Worm (Caenorhabditis elegans) whole organism, L2 larva: ENCODE measurements around the gene acs-18.

Source experiments
- C34F6.9 ChIP-seq: fragments of 150-350 bp; optimal IDR thresholded peaks from 2 replicates; lab custom pipeline; 2014; ENCODE audit warnings: missing biosample characterization, missing genetic modification characterization
- F13H6.1 ChIP-seq: sonication (generic microtip); optimal IDR thresholded peaks from 2 replicates; lab custom pipeline; 2016; ENCODE audit warnings: missing genetic modification characterization, missing compliant biosample characterization
- Y55F3AM.14 ChIP-seq: fragments of 200-800 bp; sonication (Bioruptor generic); optimal IDR thresholded peaks from 2 replicates; lab custom pipeline; 2018; ENCODE audit warnings: mild to moderate bottlenecking, missing genetic modification characterization, missing compliant biosample characterization
- ZK546.5 ChIP-seq: sonication (generic microtip); optimal IDR thresholded peaks from 2 replicates; lab custom pipeline; 2017; ENCODE audit warnings: missing biosample characterization, missing genetic modification characterization
- aly-2 ChIP-seq: fragments of 150-350 bp; optimal IDR thresholded peaks from 2 replicates; lab custom pipeline; 2014; ENCODE audit warnings: missing biosample characterization, missing genetic modification characterization
- ama-1 ChIP-seq: fragments of 150-350 bp; optimal IDR thresholded peaks from 2 replicates; lab custom pipeline; 2018; ENCODE audit warnings: inconsistent platforms
- ceh-16 ChIP-seq: fragments of 150-350 bp; optimal IDR thresholded peaks from 2 replicates; lab custom pipeline; 2014; ENCODE audit warnings: missing biosample characterization, missing genetic modification characterization
- ceh-82 ChIP-seq: fragments of 150-350 bp; optimal IDR thresholded peaks from 2 replicates; lab custom pipeline; 2014; ENCODE audit warnings: missing biosample characterization, missing genetic modification characterization
- crh-2 ChIP-seq: sonication (generic microtip); optimal IDR thresholded peaks from 2 replicates; lab custom pipeline; 2017; ENCODE audit warnings: missing biosample characterization, missing genetic modification characterization
- dmd-4 ChIP-seq: sonication (generic microtip); optimal IDR thresholded peaks from 2 replicates; lab custom pipeline; 2017; ENCODE audit warnings: missing biosample characterization, missing genetic modification characterization
- egl-27 ChIP-seq: sonication (generic microtip); optimal IDR thresholded peaks from 3 replicates; lab custom pipeline; 2017; ENCODE audit warnings: missing biosample characterization, missing genetic modification reagents, missing genetic modification characterization
- elt-1 ChIP-seq: fragments of 150-350 bp; optimal IDR thresholded peaks from 2 replicates; lab custom pipeline; 2014; ENCODE audit warnings: missing biosample characterization, missing genetic modification characterization
- elt-3 ChIP-seq: sonication (generic microtip); optimal IDR thresholded peaks from 2 replicates; lab custom pipeline; 2017; ENCODE audit warnings: missing biosample characterization, missing genetic modification characterization
- fos-1 ChIP-seq: fragments of 150-350 bp; optimal IDR thresholded peaks from 2 replicates; lab custom pipeline; 2014; ENCODE audit warnings: missing biosample characterization, missing genetic modification characterization
- lin-11 ChIP-seq: fragments of 150-350 bp; sonication (generic microtip); optimal IDR thresholded peaks from 2 replicates; lab custom pipeline; 2014; ENCODE audit warnings: missing biosample characterization, missing genetic modification characterization, inconsistent platforms, mixed read lengths
- lin-13 ChIP-seq: fragments of 150-350 bp; optimal IDR thresholded peaks from 2 replicates; lab custom pipeline; 2014; ENCODE audit warnings: missing biosample characterization, missing genetic modification reagents, missing genetic modification characterization
- lin-39 ChIP-seq: fragments of 150-350 bp; optimal IDR thresholded peaks from 2 replicates; lab custom pipeline; 2014; ENCODE audit warnings: missing biosample characterization, missing genetic modification reagents, missing genetic modification characterization
- lsy-2 ChIP-seq, 2 experiments: fragments of 150-350 bp in 1 of 2; sonication (generic microtip) in 1 of 2; optimal IDR thresholded peaks; 2 replicates each; lab custom pipeline; 2014 to 2017; ENCODE audit warnings: missing biosample characterization in 2 of 2, missing genetic modification characterization in 2 of 2
- mab-5 ChIP-seq: fragments of 150-350 bp; optimal IDR thresholded peaks from 2 replicates; lab custom pipeline; 2014; ENCODE audit warnings: missing biosample characterization, missing genetic modification characterization
- mbf-1 ChIP-seq: sonication (generic microtip); optimal IDR thresholded peaks from 2 replicates; lab custom pipeline; 2017; ENCODE audit warnings: missing biosample characterization, missing genetic modification characterization
- mdl-1 ChIP-seq, 2 experiments: fragments of 150-350 bp in 1 of 2; sonication (generic microtip) in 1 of 2; optimal IDR thresholded peaks; 2 replicates each; lab custom pipeline; 2017; ENCODE audit warnings: missing biosample characterization in 2 of 2, missing genetic modification characterization in 2 of 2
- nhr-10 ChIP-seq: sonication (generic microtip); optimal IDR thresholded peaks from 2 replicates; lab custom pipeline; 2017; ENCODE audit warnings: missing biosample characterization, missing genetic modification characterization
- nhr-11 ChIP-seq: fragments of 150-350 bp; optimal IDR thresholded peaks from 2 replicates; lab custom pipeline; 2014; ENCODE audit warnings: missing biosample characterization, missing genetic modification characterization
- nhr-12 ChIP-seq: fragments of 150-350 bp; optimal IDR thresholded peaks from 2 replicates; lab custom pipeline; 2014; ENCODE audit warnings: missing biosample characterization, missing genetic modification characterization
- nhr-129 ChIP-seq: fragments of 150-350 bp; optimal IDR thresholded peaks from 2 replicates; lab custom pipeline; 2014; ENCODE audit warnings: missing biosample characterization, missing genetic modification characterization
- nhr-21 ChIP-seq: fragments of 150-350 bp; optimal IDR thresholded peaks from 2 replicates; lab custom pipeline; 2014; ENCODE audit warnings: missing biosample characterization, missing genetic modification characterization
- nhr-23 ChIP-seq: fragments of 150-350 bp; optimal IDR thresholded peaks from 2 replicates; lab custom pipeline; 2014; ENCODE audit warnings: missing biosample characterization, missing genetic modification reagents, missing genetic modification characterization
- nhr-237 ChIP-seq: fragments of 150-350 bp; optimal IDR thresholded peaks from 2 replicates; lab custom pipeline; 2014; ENCODE audit warnings: missing biosample characterization, missing genetic modification characterization
- nhr-25 ChIP-seq: fragments of 150-350 bp; sonication (generic microtip); optimal IDR thresholded peaks from 3 replicates; lab custom pipeline; 2014; ENCODE audit warnings: missing biosample characterization, missing genetic modification characterization
- nhr-6 ChIP-seq: fragments of 150-350 bp; optimal IDR thresholded peaks from 2 replicates; lab custom pipeline; 2014; ENCODE audit warnings: missing biosample characterization, missing genetic modification characterization
- nhr-77 ChIP-seq: fragments of 150-350 bp; optimal IDR thresholded peaks from 2 replicates; lab custom pipeline; 2014; ENCODE audit warnings: missing biosample characterization, missing genetic modification characterization
- peb-1 ChIP-seq: fragments of 150-350 bp; optimal IDR thresholded peaks from 2 replicates; lab custom pipeline; 2014; ENCODE audit warnings: missing biosample characterization, missing genetic modification characterization
- sem-4 ChIP-seq: fragments of 150-350 bp; optimal IDR thresholded peaks from 2 replicates; lab custom pipeline; 2014; ENCODE audit warnings: missing biosample characterization, missing genetic modification reagents, missing genetic modification characterization
- skn-1 ChIP-seq: sonication (generic microtip); optimal IDR thresholded peaks from 2 replicates; lab custom pipeline; 2017; ENCODE audit warnings: missing biosample characterization, missing genetic modification characterization
- sma-3 ChIP-seq: sonication (generic microtip); optimal IDR thresholded peaks from 2 replicates; lab custom pipeline; 2016; ENCODE audit warnings: missing genetic modification reagents, missing genetic modification characterization, missing compliant biosample characterization
- sma-9 ChIP-seq, 2 experiments: fragments of 150-350 bp in 1 of 2; sonication (generic microtip) in 1 of 2; optimal IDR thresholded peaks; 2 replicates each; lab custom pipeline; 2014 to 2016; ENCODE audit warnings: missing genetic modification characterization in 2 of 2, mild to moderate bottlenecking in 1 of 2, missing biosample characterization in 1 of 2, missing compliant biosample characterization in 1 of 2, missing genetic modification reagents in 1 of 2, moderate library complexity in 1 of 2
- unc-39 ChIP-seq: fragments of 150-350 bp; optimal IDR thresholded peaks from 2 replicates; lab custom pipeline; 2014; ENCODE audit warnings: missing biosample characterization, missing genetic modification characterization
- unc-55 ChIP-seq: fragments of 150-350 bp; sonication (generic microtip); optimal IDR thresholded peaks from 3 replicates; lab custom pipeline; 2014; ENCODE audit warnings: missing biosample characterization, missing genetic modification reagents, missing genetic modification characterization
- unc-62 ChIP-seq: fragments of 150-350 bp; optimal IDR thresholded peaks from 2 replicates; lab custom pipeline; 2014; ENCODE audit warnings: missing biosample characterization, missing genetic modification reagents, missing genetic modification characterization
- zag-1 ChIP-seq: fragments of 150-350 bp; optimal IDR thresholded peaks from 2 replicates; lab custom pipeline; 2014; ENCODE audit warnings: missing biosample characterization, missing genetic modification characterization
- ztf-1 ChIP-seq: fragments of 200-800 bp; sonication (Bioruptor generic); conservative IDR thresholded peaks from 2 replicates; pipeline ENCODE4 v1.3.6; 2022; ENCODE audit warnings: missing genetic modification characterization, missing compliant biosample characterization
- ztf-11 ChIP-seq: sonication (generic microtip); optimal IDR thresholded peaks from 2 replicates; lab custom pipeline; 2017; ENCODE audit warnings: missing biosample characterization, missing genetic modification characterization
- ztf-4 ChIP-seq: fragments of 150-350 bp; optimal IDR thresholded peaks from 2 replicates; lab custom pipeline; 2014; ENCODE audit warnings: missing biosample characterization, missing genetic modification characterization

Gene acs-18

ce11 chrIV:10273781-10274313 is 39.6 kb downstream of the acs-18 start, which contains the start of gene Y43C5A.3:
Gene Y43C5A.3, plus strand, starts transcription at chrIV:10274036.
- TF ChIP-seq sma-3 (GFP tag; lab: Kevin White, UChicago) (peak; percentile 21), nhr-129 (tag; lab: Kevin White, UChicago) (peak; percentile 11), crh-2 (tag; lab: Kevin White, UChicago) (peak; percentile 13), nhr-23 (tag; lab: Kevin White, UChicago) (no peak)

DNA sequence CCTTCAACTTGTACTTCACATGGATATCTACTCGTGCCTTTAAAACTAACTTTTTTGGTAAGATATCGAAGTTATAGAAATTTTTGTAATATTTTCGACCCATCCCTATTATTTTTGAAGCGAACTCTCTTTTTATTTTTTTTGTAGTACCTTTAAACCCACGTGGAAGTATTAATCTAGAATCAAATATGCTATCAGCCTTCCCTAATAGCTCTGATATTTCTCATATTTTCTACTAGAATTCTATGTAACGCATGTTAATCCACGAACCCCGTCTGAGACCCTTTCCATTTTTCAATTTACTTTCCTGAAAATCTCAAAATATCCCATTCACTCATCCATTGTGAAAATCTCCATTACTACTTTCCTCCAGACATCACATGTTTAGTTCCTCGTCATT is 40.1 kb downstream of the acs-18 start:
- no peak for TF ChIP-seq fos-1 (tag; lab: Kevin White, UChicago)
- no peak for TF ChIP-seq ceh-82 (tag; lab: Kevin White, UChicago)
- no peak for TF ChIP-seq ZK546.5 (tag; lab: Kevin White, UChicago)
- TF ChIP-seq F13H6.1 (tag; lab: Kevin White, UChicago): no peak
- TF ChIP-seq ztf-11: no peak
- no peak for TF ChIP-seq unc-55
- TF ChIP-seq sma-9 (GFP tag; optimal IDR thresholded peaks at IDR 0.05; lab: Kevin White, UChicago): no peak
- no peak for TF ChIP-seq sma-9 (tag; optimal IDR thresholded peaks at IDR 0.05; lab: Kevin White, UChicago)
- TF ChIP-seq nhr-6 (tag; lab: Kevin White, UChicago): no peak
- no peak for TF ChIP-seq peb-1
- TF ChIP-seq crh-2 (tag; lab: Kevin White, UChicago): no peak
- no peak for TF ChIP-seq nhr-25
- no peak for TF ChIP-seq nhr-23 (tag; lab: Kevin White, UChicago)
- TF ChIP-seq mab-5 (tag; lab: Kevin White, UChicago): no peak
- no peak for TF ChIP-seq dmd-4
- TF ChIP-seq zag-1 (tag; lab: Kevin White, UChicago): no peak
- no peak for TF ChIP-seq sem-4 (tag; lab: Kevin White, UChicago)
- no peak for TF ChIP-seq nhr-11

DNA sequence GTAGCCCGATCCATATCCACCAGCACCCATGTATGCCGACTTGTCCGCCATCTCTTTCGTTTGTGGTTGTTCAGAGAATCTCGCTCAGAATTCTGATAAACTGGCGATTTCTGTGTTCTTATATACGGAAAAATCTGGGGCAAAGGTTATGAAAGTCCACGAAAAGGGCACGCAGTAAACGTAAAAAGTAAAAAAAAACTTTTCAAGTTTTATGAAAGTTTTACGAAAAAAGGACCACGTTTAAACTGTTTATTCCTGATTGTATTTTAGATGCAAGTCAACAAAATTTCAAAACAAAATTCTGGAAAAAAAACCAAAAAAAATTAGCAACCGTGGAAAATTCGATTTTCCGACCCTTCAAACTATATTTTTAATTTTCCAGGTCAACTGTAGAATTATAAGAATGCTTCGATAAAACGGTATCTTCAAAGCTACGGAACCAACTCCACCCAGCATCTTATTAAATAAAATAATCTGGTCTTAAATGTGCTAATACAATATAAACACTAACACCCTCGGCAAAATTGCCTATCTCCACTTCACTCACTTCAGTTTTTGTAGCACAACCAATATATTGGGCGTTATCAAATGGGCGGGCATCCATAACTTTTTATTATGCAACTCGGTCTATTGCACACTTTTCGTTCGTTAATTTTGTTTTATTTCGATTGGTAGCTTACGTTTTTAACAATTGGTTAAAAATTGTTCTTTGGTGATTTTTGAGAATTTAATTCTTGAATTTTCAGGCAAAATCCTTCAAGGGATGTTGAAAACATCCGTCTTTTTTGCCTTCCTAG is 44.1 kb downstream of the acs-18 start, which contains the start of the genes nspd-7 and Y43C5A.2:
nspd-7 (minus strand) TSS at position 51 of the 797 bp plus-strand sequence.
Y43C5A.2 (plus strand) TSS at position 747 of the 797 bp plus-strand sequence.
- TF ChIP-seq ama-1: no peak
- TF ChIP-seq crh-2 (tag; lab: Kevin White, UChicago): peak; percentile 9

DNA sequence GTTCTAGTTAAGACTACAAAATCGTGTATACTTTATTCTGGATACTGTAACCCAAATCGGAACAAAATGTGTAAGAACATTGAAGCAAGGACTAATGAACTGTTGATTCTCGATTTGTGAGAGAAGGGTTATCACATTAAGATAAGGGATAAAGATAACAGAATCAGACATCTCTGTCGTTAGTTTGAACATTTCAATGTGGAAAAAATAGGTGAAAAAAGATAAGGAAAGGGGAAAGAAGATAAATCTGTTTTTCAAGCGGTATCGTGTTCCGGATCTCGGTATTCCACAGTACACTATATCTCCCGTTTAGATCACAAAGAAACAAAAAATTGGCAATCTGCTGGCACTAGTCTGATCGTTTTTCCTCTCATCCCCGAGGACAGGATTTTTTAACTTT is 52.4 kb downstream of the acs-18 start:
- TF ChIP-seq nhr-21 (tag; lab: Kevin White, UChicago): peak; percentile 63
- TF ChIP-seq sma-9 (GFP tag; optimal IDR thresholded peaks at IDR 0.05; lab: Kevin White, UChicago): peak; percentile 49
- no peak for TF ChIP-seq sma-9 (tag; optimal IDR thresholded peaks at IDR 0.05; lab: Kevin White, UChicago)
- TF ChIP-seq nhr-77 (tag; lab: Kevin White, UChicago): no peak
- TF ChIP-seq lin-11: no peak
- TF ChIP-seq lsy-2 (tag; optimal IDR thresholded peaks at IDR 0.05; lab: Kevin White, UChicago): peak in 1 of 2 experiments; percentile 25
- no peak for TF ChIP-seq elt-3
- TF ChIP-seq egl-27 (tag; lab: Kevin White, UChicago): peak; percentile 46
- TF ChIP-seq nhr-10: no peak
- TF ChIP-seq unc-39 (tag; lab: Kevin White, UChicago): no peak
- no peak for TF ChIP-seq ztf-1
- TF ChIP-seq nhr-129 (tag; lab: Kevin White, UChicago): no peak
- TF ChIP-seq nhr-6 (tag; lab: Kevin White, UChicago): no peak
- TF ChIP-seq crh-2 (tag; lab: Kevin White, UChicago): no peak
- TF ChIP-seq skn-1 (tag; lab: Kevin White, UChicago): no peak
- TF ChIP-seq ztf-4 (tag; lab: Kevin White, UChicago): no peak
- TF ChIP-seq nhr-23 (tag; lab: Kevin White, UChicago): no peak
- TF ChIP-seq F13H6.1 (tag; lab: Kevin White, UChicago): no peak
- TF ChIP-seq nhr-25: no peak
- peak; percentile 86 for TF ChIP-seq elt-1 (tag; lab: Kevin White, UChicago)
- TF ChIP-seq unc-62 (GFP tag; lab: Kevin White, UChicago): no peak
- TF ChIP-seq sem-4 (tag; lab: Kevin White, UChicago): no peak
- TF ChIP-seq mbf-1 (tag; lab: Kevin White, UChicago): no peak
- no peak for TF ChIP-seq lin-39 (tag; lab: Kevin White, UChicago)
- TF ChIP-seq lin-13: no peak
- no peak for TF ChIP-seq Y55F3AM.14 (GFP tag; lab: Kevin White, UChicago)
- TF ChIP-seq zag-1 (tag; lab: Kevin White, UChicago): no peak
- no peak for TF ChIP-seq unc-55
- TF ChIP-seq ceh-16 (tag; lab: Kevin White, UChicago): peak; percentile 5
- no peak for TF ChIP-seq dmd-4
- TF ChIP-seq nhr-237 (tag; lab: Kevin White, UChicago): no peak
- no peak for TF ChIP-seq aly-2 (tag; lab: Kevin White, UChicago)
- TF ChIP-seq mdl-1 (tag; optimal IDR thresholded peaks at IDR 0.05; lab: Kevin White, UChicago): no peak
- TF ChIP-seq nhr-12: no peak
- peak; percentile 7 for TF ChIP-seq fos-1 (tag; lab: Kevin White, UChicago)
- TF ChIP-seq peb-1: no peak
- TF ChIP-seq ztf-11: no peak
- no peak for TF ChIP-seq sma-3 (GFP tag; lab: Kevin White, UChicago)
- no peak for TF ChIP-seq mab-5 (tag; lab: Kevin White, UChicago)
- no peak for TF ChIP-seq ama-1
- no peak for TF ChIP-seq C34F6.9
